Fruit fly (Drosophila melanogaster) whole organism, embryonic: Measurements from ENCODE around the gene ppk23.

Experiments used
- Ada2b ChIP-seq: fragments of 200-800 bp; sonication (Bioruptor generic); IDR thresholded peaks from 2 replicates; pipeline ENCODE4 v1.3.6; 2022; ENCODE audit warnings: missing biosample characterization, missing genetic modification characterization
- CG11085 ChIP-seq: fragments of 200-800 bp; sonication (Bioruptor generic); IDR thresholded peaks from 2 replicates; pipeline ENCODE4 v1.3.6; 2022; ENCODE audit warnings: missing biosample characterization, missing genetic modification characterization
- CG11456 ChIP-seq: fragments of 200-800 bp; sonication (Bioruptor generic); IDR thresholded peaks from 3 replicates; pipeline ENCODE4 v1.3.6; 2022; ENCODE audit warnings: missing biosample characterization, missing genetic modification characterization
- CG11504 ChIP-seq: fragments of 200-800 bp; sonication (Bioruptor generic); optimal IDR thresholded peaks from 3 replicates; lab custom pipeline; 2019; ENCODE audit warnings: missing biosample characterization, mild to moderate bottlenecking, missing genetic modification characterization, moderate library complexity
- CG11696 ChIP-seq: fragments of 200-800 bp; sonication (Bioruptor generic); IDR thresholded peaks from 2 replicates; pipeline ENCODE4 v1.3.6; 2022; ENCODE audit warnings: missing biosample characterization, missing genetic modification characterization
- CG14441 ChIP-seq: fragments of 200-800 bp; sonication (Bioruptor generic); IDR thresholded peaks from 2 replicates; pipeline ENCODE4 v1.3.6; 2022; ENCODE audit warnings: missing biosample characterization, missing genetic modification characterization
- CG15696 ChIP-seq: fragments of 200-800 bp; sonication (Bioruptor generic); optimal IDR thresholded peaks from 2 replicates; lab custom pipeline; 2019; ENCODE audit warnings: missing biosample characterization, mild to moderate bottlenecking, missing genetic modification characterization, moderate library complexity
- CG18011 ChIP-seq: fragments of 200-800 bp; sonication (Bioruptor generic); optimal IDR thresholded peaks from 2 replicates; lab custom pipeline; 2017; ENCODE audit warnings: missing biosample characterization, missing genetic modification characterization, mild to moderate bottlenecking, moderate library complexity, missing genotype
- CG18764 ChIP-seq: fragments of 200-800 bp; sonication (Bioruptor generic); optimal IDR thresholded peaks from 3 replicates; lab custom pipeline; 2016; ENCODE audit warnings: missing biosample characterization, missing genetic modification characterization
- CG2712 ChIP-seq: fragments of 200-800 bp; optimal IDR thresholded peaks from 3 replicates; lab custom pipeline; 2019; ENCODE audit warnings: missing biosample characterization, mild to moderate bottlenecking, missing genetic modification characterization, moderate library complexity
- CG31388 ChIP-seq: fragments of 200-800 bp; sonication (Bioruptor generic); optimal IDR thresholded peaks from 2 replicates; lab custom pipeline; 2016; ENCODE audit warnings: missing biosample characterization, missing genetic modification characterization
- CG32767 ChIP-seq: fragments of 200-800 bp; sonication (Bioruptor generic); IDR thresholded peaks from 2 replicates; pipeline ENCODE4 v1.3.6; 2022; ENCODE audit warnings: missing biosample characterization, missing genetic modification characterization
- CG4328 ChIP-seq: fragments of 200-800 bp; sonication (Bioruptor generic); optimal IDR thresholded peaks from 3 replicates; lab custom pipeline; 2017; ENCODE audit warnings: missing biosample characterization, missing genetic modification reagents, missing genetic modification characterization
- CG4360 ChIP-seq: fragments of 200-800 bp; sonication (Bioruptor generic); IDR thresholded peaks from 2 replicates; pipeline ENCODE4 v1.3.6; 2022; ENCODE audit warnings: missing biosample characterization, missing genetic modification characterization
- CG43689 ChIP-seq: fragments of 200-800 bp; sonication (Bioruptor generic); IDR thresholded peaks from 2 replicates; pipeline ENCODE4 v1.3.6; 2022; ENCODE audit warnings: missing biosample characterization, missing genetic modification characterization
- CG5245 ChIP-seq: fragments of 200-800 bp; sonication (Bioruptor generic); optimal IDR thresholded peaks from 3 replicates; lab custom pipeline; 2016; ENCODE audit warnings: missing biosample characterization, missing genetic modification characterization
- CG5953 ChIP-seq: fragments of 200-800 bp; sonication (Bioruptor generic); IDR thresholded peaks from 2 replicates; pipeline ENCODE4 v1.3.6; 2022; ENCODE audit warnings: missing biosample characterization, missing genetic modification characterization
- CG6175 ChIP-seq: fragments of 200-800 bp; sonication (Bioruptor generic); IDR thresholded peaks from 3 replicates; pipeline ENCODE4 v1.3.6; 2022; ENCODE audit warnings: missing biosample characterization, missing genetic modification characterization
- CG6272 ChIP-seq: fragments of 200-800 bp; sonication (Bioruptor generic); IDR thresholded peaks from 2 replicates; pipeline ENCODE4 v1.3.6; 2022; ENCODE audit warnings: missing biosample characterization, missing genetic modification characterization
- CG6791 ChIP-seq: fragments of 200-800 bp; sonication (Bioruptor generic); IDR thresholded peaks from 3 replicates; pipeline ENCODE4 v1.3.6; 2022; ENCODE audit warnings: missing biosample characterization, missing genetic modification characterization; ENCODE audit not compliant: partially characterized antibody
- CG7963 ChIP-seq: fragments of 200-800 bp; sonication (Bioruptor generic); IDR thresholded peaks from 3 replicates; pipeline ENCODE4 v1.3.6; 2022; ENCODE audit warnings: missing biosample characterization, missing genetic modification characterization; ENCODE audit not compliant: partially characterized antibody
- CG8290 ChIP-seq, 3 experiments: fragments of 200-800 bp; sonication (Bioruptor generic); optimal IDR thresholded peaks; 2 replicates each; lab custom pipeline; 2016 to 2019; ENCODE audit warnings: missing biosample characterization in 3 of 3, missing genetic modification characterization in 3 of 3, mild to moderate bottlenecking in 2 of 3, moderate library complexity in 1 of 3
- CkIIα-i1 ChIP-seq: fragments of 200-800 bp; sonication (Bioruptor generic); IDR thresholded peaks from 2 replicates; pipeline ENCODE4 v1.3.6; 2022; ENCODE audit warnings: missing biosample characterization, missing genetic modification characterization
- D19B ChIP-seq: fragments of 200-800 bp; sonication (Bioruptor generic); optimal IDR thresholded peaks from 2 replicates; lab custom pipeline; 2017; ENCODE audit warnings: missing biosample characterization, mild to moderate bottlenecking, missing genetic modification characterization
- Doc2 ChIP-seq: fragments of 200-800 bp; sonication (Bioruptor generic); IDR thresholded peaks from 2 replicates; pipeline ENCODE4 v1.3.6; 2022; ENCODE audit warnings: missing biosample characterization, missing genetic modification characterization
- Ets65A ChIP-seq: fragments of 200-800 bp; sonication (Bioruptor generic); peaks from one replicate; lab custom pipeline; 2016; ENCODE audit warnings: missing biosample characterization, missing genetic modification characterization
- HLHmδ ChIP-seq: fragments of 200-800 bp; sonication (Bioruptor generic); optimal IDR thresholded peaks from 2 replicates; lab custom pipeline; 2018; ENCODE audit warnings: missing biosample characterization, mild to moderate bottlenecking, missing genetic modification characterization, moderate library complexity
- Hr39 ChIP-seq: fragments of >200 bp; optimal IDR thresholded peaks from 2 replicates; lab custom pipeline; 2017
- Hsf ChIP-seq: fragments of 200-800 bp; sonication (Bioruptor generic); optimal IDR thresholded peaks from 3 replicates; lab custom pipeline; 2016; ENCODE audit warnings: missing biosample characterization, missing genetic modification characterization
- Lpt ChIP-seq: fragments of >200 bp; optimal IDR thresholded peaks from 2 replicates; lab custom pipeline; 2018; ENCODE audit warnings: missing biosample characterization, missing genetic modification characterization
- Myb ChIP-seq: fragments of 200-800 bp; sonication (Bioruptor generic); optimal IDR thresholded peaks from 2 replicates; lab custom pipeline; 2016; ENCODE audit warnings: missing biosample characterization, missing genetic modification characterization
- Trl ChIP-seq, 3 experiments: fragments of >200 bp in 2 of 3; fragments of 200-800 bp in 1 of 3; sonication (Bioruptor generic) in 1 of 3; optimal IDR thresholded peaks; 2 replicates in 1 of 3; 3 replicates in 2 of 3; lab custom pipeline; 2016 to 2017; ENCODE audit warnings: missing biosample characterization in 1 of 3, missing genetic modification characterization in 1 of 3
- aop ChIP-seq: fragments of 200-800 bp; sonication (Bioruptor generic); IDR thresholded peaks from 2 replicates; pipeline ENCODE4 v1.3.6; 2022; ENCODE audit warnings: missing biosample characterization, missing genetic modification characterization
- ap ChIP-seq: fragments of 200-800 bp; sonication (Bioruptor generic); IDR thresholded peaks from 2 replicates; pipeline ENCODE4 v1.3.6; 2022; ENCODE audit warnings: missing biosample characterization, missing genetic modification characterization
- btn ChIP-seq: fragments of 200-800 bp; sonication (Bioruptor generic); optimal IDR thresholded peaks from 2 replicates; lab custom pipeline; 2016; ENCODE audit warnings: missing biosample characterization, missing genetic modification characterization
- cg ChIP-seq: fragments of 200-800 bp; sonication (Bioruptor generic); optimal IDR thresholded peaks from 3 replicates; lab custom pipeline; 2019; ENCODE audit warnings: missing biosample characterization, mild to moderate bottlenecking, missing genetic modification characterization, moderate library complexity
- chif ChIP-seq, 2 experiments: fragments of 200-800 bp; sonication (Bioruptor generic); optimal IDR thresholded peaks; 3 replicates each; lab custom pipeline; 2016; ENCODE audit warnings: missing biosample characterization in 2 of 2, missing genetic modification characterization in 2 of 2
- danr ChIP-seq: fragments of 200-800 bp; sonication (Bioruptor generic); IDR thresholded peaks from 2 replicates; pipeline ENCODE4 v1.3.6; 2022; ENCODE audit warnings: missing biosample characterization, missing genetic modification characterization
- gem ChIP-seq: fragments of 200-800 bp; sonication (Bioruptor generic); optimal IDR thresholded peaks from 2 replicates; lab custom pipeline; 2019; ENCODE audit warnings: missing biosample characterization, mild to moderate bottlenecking, missing genetic modification characterization, moderate library complexity
- hb ChIP-seq: fragments of 200-800 bp; sonication (Bioruptor generic); IDR thresholded peaks from 3 replicates; pipeline ENCODE4 v1.3.6; 2022; ENCODE audit warnings: missing biosample characterization, missing genetic modification characterization; ENCODE audit not compliant: partially characterized antibody
- ind ChIP-seq: fragments of 200-800 bp; sonication (Bioruptor generic); optimal IDR thresholded peaks from 3 replicates; lab custom pipeline; 2016; ENCODE audit warnings: missing biosample characterization, missing genetic modification characterization
- kni ChIP-seq: fragments of 200-800 bp; sonication (Bioruptor generic); optimal IDR thresholded peaks from 3 replicates; lab custom pipeline; 2017; ENCODE audit warnings: mild to moderate bottlenecking, missing biosample characterization, missing genetic modification reagents, missing genetic modification characterization
- nom ChIP-seq: fragments of 200-800 bp; sonication (Bioruptor generic); optimal IDR thresholded peaks from 2 replicates; lab custom pipeline; 2017; ENCODE audit warnings: missing biosample characterization, missing genetic modification characterization, mild to moderate bottlenecking, moderate library complexity, missing genetic modification reagents
- oc ChIP-seq: fragments of 200-800 bp; sonication (Bioruptor generic); optimal IDR thresholded peaks from 2 replicates; lab custom pipeline; 2018; ENCODE audit warnings: missing biosample characterization, mild to moderate bottlenecking, missing genetic modification characterization, moderate library complexity
- pan ChIP-seq, 4 experiments: fragments of >200 bp in 3 of 4; fragments of 200-800 bp in 1 of 4; sonication (Bioruptor generic) in 1 of 4; optimal IDR thresholded peaks in 3 of 4; IDR thresholded peaks in 1 of 4; 2 replicates each; pipeline versions ENCODE4 v1.3.6 to Lab custom; 2017 to 2022; ENCODE audit warnings: missing biosample characterization in 2 of 4, missing genetic modification characterization in 2 of 4, mixed read lengths in 1 of 4
- pzg ChIP-seq: fragments of 200-800 bp; sonication (Bioruptor generic); optimal IDR thresholded peaks from 3 replicates; lab custom pipeline; 2018; ENCODE audit warnings: missing biosample characterization, mild to moderate bottlenecking, missing genetic modification characterization, moderate library complexity
- sisA ChIP-seq: fragments of 200-800 bp; sonication (Bioruptor generic); IDR thresholded peaks from 2 replicates; pipeline ENCODE4 v1.3.6; 2022; ENCODE audit warnings: missing biosample characterization, missing genetic modification characterization
- tgo ChIP-seq: fragments of 200-800 bp; sonication (Bioruptor generic); IDR thresholded peaks from 3 replicates; pipeline ENCODE4 v1.3.6; 2022; ENCODE audit warnings: missing biosample characterization, missing genetic modification characterization
- ttk ChIP-seq: fragments of 200-800 bp; sonication (Bioruptor generic); IDR thresholded peaks from 2 replicates; pipeline ENCODE4 v2.1.2; 2022; ENCODE audit warnings: missing biosample characterization, missing genetic modification characterization

The ppk23 gene

dm6 chrX:17531549-17532131, 37.4 kb downstream of the ppk23 start (continued):
- TF ChIP-seq CkIIα-i1 (GFP tag; lab: Robert Waterston, UW) (no peak), danr (GFP tag; lab: Robert Waterston, UW) (peak; percentile 36), cg (GFP tag; lab: Kevin White, UChicago) (no peak), chif (GFP tag; optimal IDR thresholded peaks at IDR 0.05; lab: Kevin White, UChicago) (peak; percentile 56 to 72), CG2712 (peak; percentile 49), CG6175 (GFP tag; lab: Robert Waterston, UW) (peak; percentile 62; the same call in 1 of the 3 replicates), CG6791 (GFP tag; lab: Robert Waterston, UW) (peak; percentile 57; the same call in 2 of the 3 replicates), ind (GFP tag; lab: Kevin White, UChicago) (peak; percentile 60), CG4360 (GFP tag; lab: Robert Waterston, UW) (peak; percentile 9; the same call in 1 of the 2 replicates), ttk (GFP tag; lab: Robert Waterston, UW) (peak; percentile 80), btn (GFP tag; lab: Kevin White, UChicago) (no peak), aop (GFP tag; lab: Robert Waterston, UW) (peak; percentile 76), oc (tag; lab: Kevin White, UChicago) (peak; percentile 47), CG11696 (GFP tag; lab: Robert Waterston, UW) (peak; percentile 58), CG18764 (GFP tag; lab: Kevin White, UChicago) (peak; percentile 32), CG5245 (GFP tag; lab: Kevin White, UChicago) (peak; percentile 85), CG6272 (peak; percentile 52; the same call in 1 of the 2 replicates), HLHmδ (GFP tag; lab: Kevin White, UChicago) (peak; percentile 63), CG32767 (GFP tag; lab: Robert Waterston, UW) (0 out of 2 replicates have a peak, but pooled peaks have one; percentile 26), Hsf (GFP tag; lab: Kevin White, UChicago) (peak; percentile 65), gem (tag; lab: Kevin White, UChicago) (peak; percentile 49), tgo (GFP tag; lab: Robert Waterston, UW) (peak; percentile 71), kni (peak; percentile 63), CG8290 (GFP tag; optimal IDR thresholded peaks at IDR 0.05; lab: Kevin White, UChicago) (peak; percentile 3), CG8290 (tag; optimal IDR thresholded peaks at IDR 0.05; lab: Kevin White, UChicago) (peak in 1 of 2 experiments; percentile 80), CG5953 (GFP tag; lab: Robert Waterston, UW) (peak; percentile 85), Ets65A (peak; percentile 83), CG18011 (no peak), ap (GFP tag; lab: Robert Waterston, UW) (peak; percentile 63), CG7963 (GFP tag; lab: Robert Waterston, UW) (no peak), CG11456 (GFP tag; lab: Robert Waterston, UW) (peak; percentile 99), pan (optimal IDR thresholded peaks at IDR 0.05; lab: Kevin White, UChicago) (no peak), pan (GFP tag; optimal IDR thresholded peaks at IDR 0.05 in 1 of 2, IDR thresholded peaks at IDR 0.05 in 1 of 2) (peak in 1 of 2 experiments; percentile 81), Lpt (no peak), CG14441 (GFP tag; lab: Robert Waterston, UW) (peak; percentile 80), CG15696 (tag; lab: Kevin White, UChicago) (peak; percentile 79), Trl (optimal IDR thresholded peaks at IDR 0.05; lab: Kevin White, UChicago) (no peak), Trl (GFP tag; optimal IDR thresholded peaks at IDR 0.05; lab: Kevin White, UChicago) (peak; percentile 56), CG31388 (no peak), Myb (GFP tag; lab: Kevin White, UChicago) (peak; percentile 34), CG11504 (tag; lab: Kevin White, UChicago) (peak; percentile 37), hb (GFP tag; lab: Robert Waterston, UW) (no peak), sisA (GFP tag; lab: Robert Waterston, UW) (peak; percentile 88), Hr39 (lab: Kevin White, UChicago) (no peak), CG43689 (GFP tag; lab: Robert Waterston, UW) (0 out of 2 replicates have a peak, but pooled peaks have one; percentile 27), nom (GFP tag; lab: Kevin White, UChicago) (peak; percentile 100), CG4328 (GFP tag; lab: Kevin White, UChicago) (no peak), CG11085 (GFP tag; lab: Robert Waterston, UW) (peak; percentile 78), Ada2b (peak; percentile 76), pzg (GFP tag; lab: Kevin White, UChicago) (no peak), Doc2 (GFP tag; lab: Robert Waterston, UW) (no peak), D19B (GFP tag; lab: Kevin White, UChicago) (no peak)
